Fruit fly (Drosophila melanogaster) whole organism, embryonic: ENCODE measurements around the gene Mdh2.
A peak's percentile ranks its signal among the peaks of the same experiment; 100 is the strongest.

Source experiments
- Aef1 ChIP-seq: fragments of 200-800 bp; sonication (Bioruptor generic); IDR thresholded peaks from 3 replicates; pipeline ENCODE4 v1.3.6; 2022; ENCODE audit warnings: missing biosample characterization, missing genetic modification characterization
- B-H1 ChIP-seq: fragments of 200-800 bp; sonication (Bioruptor generic); IDR thresholded peaks from 3 replicates; pipeline ENCODE4 v1.3.6; 2022; ENCODE audit warnings: missing biosample characterization, missing genetic modification characterization
- CG10209 ChIP-seq: fragments of 200-800 bp; sonication (Bioruptor generic); optimal IDR thresholded peaks from 3 replicates; lab custom pipeline; 2017; ENCODE audit warnings: missing biosample characterization, mild to moderate bottlenecking, missing genetic modification characterization, missing genetic modification reagents
- CG10366 ChIP-seq: fragments of 200-800 bp; sonication (Bioruptor generic); IDR thresholded peaks from 2 replicates; pipeline ENCODE4 v1.3.6; 2022; ENCODE audit warnings: missing biosample characterization, missing genetic modification characterization
- CG12391 ChIP-seq: fragments of 200-800 bp; sonication (Bioruptor generic); optimal IDR thresholded peaks from 3 replicates; lab custom pipeline; 2018; ENCODE audit warnings: missing biosample characterization, mild to moderate bottlenecking, missing genetic modification characterization, moderate library complexity
- CG12942 ChIP-seq: fragments of 200-800 bp; sonication (Bioruptor generic); optimal IDR thresholded peaks from 3 replicates; lab custom pipeline; 2016; ENCODE audit warnings: missing biosample characterization, missing genetic modification characterization
- CG14710 ChIP-seq: fragments of 200-800 bp; sonication (Bioruptor generic); optimal IDR thresholded peaks from 3 replicates; lab custom pipeline; 2019; ENCODE audit warnings: missing biosample characterization, mild to moderate bottlenecking, missing genetic modification characterization, moderate library complexity
- CG15073 ChIP-seq: fragments of 200-800 bp; sonication (Bioruptor generic); optimal IDR thresholded peaks from 2 replicates; lab custom pipeline; 2016; ENCODE audit warnings: missing biosample characterization, missing genetic modification characterization
- CG17802 ChIP-seq: fragments of 200-800 bp; sonication (Bioruptor generic); optimal IDR thresholded peaks from 2 replicates; lab custom pipeline; 2018; ENCODE audit warnings: missing biosample characterization, mild to moderate bottlenecking, missing genetic modification characterization, moderate library complexity
- CG1792 ChIP-seq: fragments of 200-800 bp; sonication (Bioruptor generic); optimal IDR thresholded peaks from 2 replicates; lab custom pipeline; 2016; ENCODE audit warnings: missing biosample characterization, missing genetic modification characterization
- CG18619 ChIP-seq: fragments of 200-800 bp; sonication (Bioruptor generic); optimal IDR thresholded peaks from 3 replicates; lab custom pipeline; 2017; ENCODE audit warnings: missing biosample characterization, mild to moderate bottlenecking, missing genetic modification characterization
- CG31441 ChIP-seq: fragments of 200-800 bp; sonication (Bioruptor generic); IDR thresholded peaks from 2 replicates; pipeline ENCODE4 v1.3.6; 2022; ENCODE audit warnings: missing biosample characterization, missing genetic modification characterization
- CG8924 ChIP-seq: fragments of 200-800 bp; optimal IDR thresholded peaks from 3 replicates; lab custom pipeline; 2019; ENCODE audit warnings: missing biosample characterization, mild to moderate bottlenecking, missing genetic modification characterization, moderate library complexity
- CG9215 ChIP-seq: fragments of 200-800 bp; sonication (Bioruptor generic); IDR thresholded peaks from 2 replicates; pipeline ENCODE4 v1.3.6; 2022; ENCODE audit warnings: missing biosample characterization, missing genetic modification characterization
- CG9727 ChIP-seq: fragments of 200-800 bp; sonication (Bioruptor generic); optimal IDR thresholded peaks from 3 replicates; lab custom pipeline; 2017; ENCODE audit warnings: missing biosample characterization, mild to moderate bottlenecking, missing genetic modification characterization
- CrebB ChIP-seq: fragments of 200-800 bp; sonication (Bioruptor generic); optimal IDR thresholded peaks from 3 replicates; lab custom pipeline; 2018; ENCODE audit warnings: missing biosample characterization, mild to moderate bottlenecking, missing genetic modification characterization
- Dbx ChIP-seq: fragments of 200-800 bp; sonication (Bioruptor generic); IDR thresholded peaks from 3 replicates; pipeline ENCODE4 v1.3.6; 2022; ENCODE audit warnings: missing biosample characterization, missing genetic modification characterization
- Deaf1 ChIP-seq: fragments of 200-800 bp; optimal IDR thresholded peaks from 3 replicates; lab custom pipeline; 2019; ENCODE audit warnings: missing biosample characterization, mild to moderate bottlenecking, missing genetic modification characterization, moderate library complexity
- Dfd ChIP-seq, 2 experiments: fragments of >200 bp; optimal IDR thresholded peaks; 2 replicates each; lab custom pipeline; 2017; ENCODE audit warnings: missing biosample characterization in 2 of 2, missing genetic modification characterization in 2 of 2
- Dll ChIP-seq: fragments of 200-800 bp; sonication (Bioruptor generic); IDR thresholded peaks from 4 replicates; pipeline ENCODE4 v1.3.6; 2022; ENCODE audit warnings: missing biosample characterization, missing genetic modification characterization; ENCODE audit not compliant: partially characterized antibody
- Dref ChIP-seq: fragments of 200-800 bp; sonication (Bioruptor generic); IDR thresholded peaks from 2 replicates; pipeline ENCODE4 v1.3.6; 2022; ENCODE audit warnings: missing biosample characterization, missing genetic modification characterization
- Gsc ChIP-seq: fragments of 200-800 bp; sonication (Bioruptor generic); IDR thresholded peaks from 2 replicates; pipeline ENCODE4 v1.3.6; 2022; ENCODE audit warnings: missing biosample characterization, missing genetic modification characterization
- Hr39 ChIP-seq: fragments of >200 bp; optimal IDR thresholded peaks from 2 replicates; lab custom pipeline; 2017
- Meics ChIP-seq: fragments of 200-800 bp; sonication (Bioruptor generic); optimal IDR thresholded peaks from 2 replicates; lab custom pipeline; 2017; ENCODE audit warnings: missing biosample characterization, mild to moderate bottlenecking, missing genetic modification characterization
- NK7.1 ChIP-seq: fragments of 200-800 bp; sonication (Bioruptor generic); optimal IDR thresholded peaks from 3 replicates; lab custom pipeline; 2016; ENCODE audit warnings: missing biosample characterization, missing genetic modification characterization
- Nf-YB ChIP-seq: fragments of 200-800 bp; sonication (Bioruptor generic); optimal IDR thresholded peaks from 3 replicates; lab custom pipeline; 2019; ENCODE audit warnings: missing biosample characterization, mild to moderate bottlenecking, missing genetic modification characterization, moderate library complexity
- Nf-YC ChIP-seq: fragments of 200-800 bp; optimal IDR thresholded peaks from 3 replicates; lab custom pipeline; 2019; ENCODE audit warnings: missing biosample characterization, mild to moderate bottlenecking, missing genetic modification characterization, moderate library complexity
- Scr ChIP-seq: fragments of 200-800 bp; sonication (Bioruptor generic); IDR thresholded peaks from 2 replicates; pipeline ENCODE4 v1.3.6; 2022; ENCODE audit warnings: missing biosample characterization, missing genetic modification characterization; ENCODE audit not compliant: partially characterized antibody
- amos ChIP-seq: fragments of 200-800 bp; sonication (Bioruptor generic); IDR thresholded peaks from 2 replicates; pipeline ENCODE4 v1.3.6; 2022; ENCODE audit warnings: missing biosample characterization, missing genetic modification characterization; ENCODE audit not compliant: partially characterized antibody
- aop ChIP-seq: fragments of 200-800 bp; sonication (Bioruptor generic); IDR thresholded peaks from 2 replicates; pipeline ENCODE4 v1.3.6; 2022; ENCODE audit warnings: missing biosample characterization, missing genetic modification characterization
- ash1 ChIP-seq: fragments of 200-800 bp; sonication (Bioruptor generic); optimal IDR thresholded peaks from 2 replicates; lab custom pipeline; 2018; ENCODE audit warnings: missing biosample characterization, mild to moderate bottlenecking, missing genetic modification characterization
- bbx ChIP-seq: fragments of 200-800 bp; sonication (Bioruptor generic); IDR thresholded peaks from 2 replicates; pipeline ENCODE4 v1.3.6; 2022; ENCODE audit warnings: missing biosample characterization, missing genetic modification characterization; ENCODE audit not compliant: partially characterized antibody
- btn ChIP-seq: fragments of 200-800 bp; sonication (Bioruptor generic); optimal IDR thresholded peaks from 2 replicates; lab custom pipeline; 2016; ENCODE audit warnings: missing biosample characterization, missing genetic modification characterization
- danr ChIP-seq: fragments of 200-800 bp; sonication (Bioruptor generic); IDR thresholded peaks from 2 replicates; pipeline ENCODE4 v1.3.6; 2022; ENCODE audit warnings: missing biosample characterization, missing genetic modification characterization
- grn ChIP-seq: fragments of 200-800 bp; sonication (Bioruptor generic); optimal IDR thresholded peaks from 3 replicates; lab custom pipeline; 2017; ENCODE audit warnings: missing biosample characterization, missing genetic modification characterization
- gsb-n ChIP-seq: fragments of 200-800 bp; sonication (Bioruptor generic); optimal IDR thresholded peaks from 3 replicates; lab custom pipeline; 2018; ENCODE audit warnings: missing biosample characterization, mild to moderate bottlenecking, missing genetic modification characterization
- inv ChIP-seq: fragments of 200-800 bp; sonication (Bioruptor generic); IDR thresholded peaks from 2 replicates; pipeline ENCODE4 v1.3.6; 2022; ENCODE audit warnings: missing biosample characterization, missing genetic modification characterization; ENCODE audit not compliant: partially characterized antibody
- klu ChIP-seq: fragments of 200-800 bp; sonication (Bioruptor generic); IDR thresholded peaks from 2 replicates; pipeline ENCODE4 v1.3.6; 2022; ENCODE audit warnings: missing biosample characterization, missing genetic modification characterization
- nau ChIP-seq: fragments of 200-800 bp; sonication (Bioruptor generic); optimal IDR thresholded peaks from 3 replicates; lab custom pipeline; 2017; ENCODE audit warnings: missing biosample characterization, mild to moderate bottlenecking, missing genetic modification characterization, missing genetic modification reagents
- pb ChIP-seq: fragments of 200-800 bp; sonication (Bioruptor generic); optimal IDR thresholded peaks from 3 replicates; lab custom pipeline; 2016; ENCODE audit warnings: missing biosample characterization, missing genetic modification characterization
- pfk ChIP-seq: fragments of 200-800 bp; sonication (Bioruptor generic); optimal IDR thresholded peaks from 2 replicates; lab custom pipeline; 2018; ENCODE audit warnings: missing biosample characterization, mild to moderate bottlenecking, missing genetic modification characterization, moderate library complexity
- scrt ChIP-seq: fragments of 200-800 bp; sonication (Bioruptor generic); optimal IDR thresholded peaks from 2 replicates; lab custom pipeline; 2018; ENCODE audit warnings: missing biosample characterization, mild to moderate bottlenecking, missing genetic modification characterization, moderate library complexity
- sd ChIP-seq: fragments of 200-800 bp; sonication (Bioruptor generic); optimal IDR thresholded peaks from 3 replicates; lab custom pipeline; 2018; ENCODE audit warnings: missing biosample characterization, mild to moderate bottlenecking, missing genetic modification characterization, moderate library complexity
- stc ChIP-seq: fragments of 200-800 bp; sonication (Bioruptor generic); IDR thresholded peaks from 2 replicates; pipeline ENCODE4 v1.3.6; 2022; ENCODE audit warnings: missing biosample characterization, missing genetic modification characterization
- tap ChIP-seq: fragments of 200-800 bp; optimal IDR thresholded peaks from 3 replicates; lab custom pipeline; 2019; ENCODE audit warnings: missing biosample characterization, mild to moderate bottlenecking, missing genetic modification characterization, moderate library complexity
- trh ChIP-seq: fragments of 200-800 bp; sonication (Bioruptor generic); optimal IDR thresholded peaks from 2 replicates; lab custom pipeline; 2016; ENCODE audit warnings: missing biosample characterization, missing genetic modification characterization
- twi ChIP-seq: fragments of 200-800 bp; optimal IDR thresholded peaks from 2 replicates; lab custom pipeline; 2019; ENCODE audit warnings: missing biosample characterization, mild to moderate bottlenecking, missing genetic modification characterization, moderate library complexity
- tx ChIP-seq: fragments of 200-800 bp; sonication (Bioruptor generic); optimal IDR thresholded peaks from 2 replicates; lab custom pipeline; 2016; ENCODE audit warnings: missing biosample characterization, missing genetic modification characterization
- vnd ChIP-seq: fragments of 200-800 bp; sonication (Bioruptor generic); IDR thresholded peaks from 3 replicates; pipeline ENCODE4 v1.3.6; 2022; ENCODE audit warnings: missing biosample characterization, missing genetic modification characterization; ENCODE audit not compliant: partially characterized antibody
- wek ChIP-seq: fragments of 200-800 bp; sonication (Bioruptor generic); optimal IDR thresholded peaks from 3 replicates; lab custom pipeline; 2018; ENCODE audit warnings: missing biosample characterization, mild to moderate bottlenecking, missing genetic modification characterization, moderate library complexity
- zf30C ChIP-seq: fragments of 200-800 bp; sonication (Bioruptor generic); optimal IDR thresholded peaks from 3 replicates; lab custom pipeline; 2018; ENCODE audit warnings: missing biosample characterization, mild to moderate bottlenecking, missing genetic modification characterization

Mdh2 gene

DNA sequence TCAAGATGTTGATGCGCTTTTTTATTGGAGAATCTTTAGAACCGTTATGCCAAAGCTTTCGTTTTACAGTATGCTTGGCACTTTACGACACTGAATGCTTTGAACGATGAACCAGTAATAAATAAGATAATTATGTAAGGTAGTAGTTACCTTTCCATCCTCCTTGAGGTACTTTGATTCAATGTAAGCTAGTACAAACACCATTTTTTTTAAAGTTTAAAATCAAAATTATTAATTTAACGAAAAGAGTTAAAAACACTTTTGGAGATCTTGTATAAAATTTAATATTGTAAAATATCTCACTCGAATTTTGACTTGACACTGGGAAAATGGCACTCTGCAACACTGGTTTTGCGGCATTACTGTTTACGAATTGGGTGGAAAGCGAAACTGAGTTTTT is 40.8 kb upstream of the Mdh2 start, which contains the start of the genes Arp5 and CG7208 (continued):
- TF ChIP-seq Dref, result no peak
- TF ChIP-seq tap (tag; lab: Kevin White, UChicago), result peak; percentile 53
- no peak for TF ChIP-seq Gsc (GFP tag; lab: Robert Waterston, UW)
- TF ChIP-seq klu, result peak; percentile 60; the same call in 1 of the 2 replicates
- peak; percentile 23 for TF ChIP-seq trh (GFP tag; lab: Kevin White, UChicago)
- TF ChIP-seq CG10366 (GFP tag; lab: Robert Waterston, UW), result peak; percentile 48
- TF ChIP-seq CG9215 (GFP tag; lab: Robert Waterston, UW), result peak; percentile 69
- no peak for TF ChIP-seq sd (tag; lab: Kevin White, UChicago)
- no peak for TF ChIP-seq grn (GFP tag; lab: Kevin White, UChicago)
- peak; percentile 64; the same call in 1 of the 2 replicates for TF ChIP-seq stc (GFP tag; lab: Robert Waterston, UW)
- peak; percentile 82 for TF ChIP-seq Dbx (GFP tag; lab: Robert Waterston, UW)
- no peak for TF ChIP-seq NK7.1 (GFP tag; lab: Kevin White, UChicago)
- TF ChIP-seq Nf-YC (tag; lab: Kevin White, UChicago), result peak; percentile 65
- peak; percentile 85 for TF ChIP-seq Meics (GFP tag; lab: Kevin White, UChicago)
- TF ChIP-seq ash1 (GFP tag; lab: Kevin White, UChicago), result no peak
- 0 out of 2 replicates have a peak, but pooled peaks have one; percentile 10 for TF ChIP-seq danr (GFP tag; lab: Robert Waterston, UW)
- TF ChIP-seq CG12942 (GFP tag; lab: Kevin White, UChicago), result peak; percentile 69
- no peak for TF ChIP-seq CG15073
- no peak for TF ChIP-seq zf30C
- TF ChIP-seq vnd, result no peak
- peak; percentile 40; the same call in 1 of the 2 replicates for TF ChIP-seq Scr (GFP tag; lab: Robert Waterston, UW)
- TF ChIP-seq twi (tag; lab: Kevin White, UChicago), result peak; percentile 37
- no peak for TF ChIP-seq pfk (GFP tag; lab: Kevin White, UChicago)
- TF ChIP-seq Deaf1 (tag; lab: Kevin White, UChicago), result no peak
- TF ChIP-seq gsb-n (tag; lab: Kevin White, UChicago), result peak; percentile 57
- peak; percentile 59 for TF ChIP-seq CG18619 (GFP tag; lab: Kevin White, UChicago)
- TF ChIP-seq Hr39 (lab: Kevin White, UChicago), result no peak
- peak; percentile 65 for TF ChIP-seq CG8924
- TF ChIP-seq CG31441 (GFP tag; lab: Robert Waterston, UW), result peak; percentile 73
- TF ChIP-seq CG12391 (tag; lab: Kevin White, UChicago), result peak; percentile 82
- TF ChIP-seq aop, result no peak
- peak; percentile 55 for TF ChIP-seq scrt (GFP tag; lab: Kevin White, UChicago)
- TF ChIP-seq wek, result no peak
- TF ChIP-seq CG17802, result peak; percentile 11
- TF ChIP-seq CrebB, result peak; percentile 9
- TF ChIP-seq B-H1 (GFP tag; lab: Robert Waterston, UW), result peak; percentile 29; the same call in 1 of the 3 replicates
- peak; percentile 41 for TF ChIP-seq tx (GFP tag; lab: Kevin White, UChicago)
- peak; percentile 46; the same call in 1 of the 4 replicates for TF ChIP-seq Dll (GFP tag; lab: Robert Waterston, UW)
- no peak for TF ChIP-seq Dfd (GFP tag; optimal IDR thresholded peaks at IDR 0.05; lab: Kevin White, UChicago)
- TF ChIP-seq amos (GFP tag; lab: Robert Waterston, UW), result peak; percentile 38; the same call in 1 of the 2 replicates
- TF ChIP-seq inv (GFP tag; lab: Robert Waterston, UW), result no peak
- TF ChIP-seq CG9727 (GFP tag; lab: Kevin White, UChicago), result peak; percentile 64
- TF ChIP-seq nau (GFP tag; lab: Kevin White, UChicago), result no peak
- TF ChIP-seq bbx (GFP tag; lab: Robert Waterston, UW), result 0 out of 2 replicates have a peak, but pooled peaks have one; percentile 12
- peak; percentile 4 for TF ChIP-seq CG1792
- TF ChIP-seq Nf-YB, result peak; percentile 52
- no peak for TF ChIP-seq btn (GFP tag; lab: Kevin White, UChicago)
- peak; percentile 44 for TF ChIP-seq Aef1 (GFP tag; lab: Robert Waterston, UW)
- peak; percentile 86 for TF ChIP-seq CG14710 (tag; lab: Kevin White, UChicago)
- peak; percentile 68 for TF ChIP-seq CG10209 (GFP tag; lab: Kevin White, UChicago)
- no peak for TF ChIP-seq pb (GFP tag; lab: Kevin White, UChicago)
